Worm (Caenorhabditis elegans) whole organism, L2 larva: Measurements from ENCODE around the gene flp-34.

Experiments
- Y55F3AM.14 ChIP-seq: fragments of 200-800 bp; sonication (Bioruptor generic); optimal IDR thresholded peaks from 2 replicates; lab custom pipeline; 2018; ENCODE audit warnings: mild to moderate bottlenecking, missing genetic modification characterization, missing compliant biosample characterization
- ZK546.5 ChIP-seq: sonication (generic microtip); optimal IDR thresholded peaks from 2 replicates; lab custom pipeline; 2017; ENCODE audit warnings: missing biosample characterization, missing genetic modification characterization
- ceh-16 ChIP-seq: fragments of 150-350 bp; optimal IDR thresholded peaks from 2 replicates; lab custom pipeline; 2014; ENCODE audit warnings: missing biosample characterization, missing genetic modification characterization
- fos-1 ChIP-seq: fragments of 150-350 bp; optimal IDR thresholded peaks from 2 replicates; lab custom pipeline; 2014; ENCODE audit warnings: missing biosample characterization, missing genetic modification characterization
- nhr-10 ChIP-seq: sonication (generic microtip); optimal IDR thresholded peaks from 2 replicates; lab custom pipeline; 2017; ENCODE audit warnings: missing biosample characterization, missing genetic modification characterization
- unc-39 ChIP-seq: fragments of 150-350 bp; optimal IDR thresholded peaks from 2 replicates; lab custom pipeline; 2014; ENCODE audit warnings: missing biosample characterization, missing genetic modification characterization

- no peak for TF ChIP-seq ZK546.5 (tag; lab: Kevin White, UChicago)
- TF ChIP-seq fos-1 (tag; lab: Kevin White, UChicago) = no peak
- TF ChIP-seq Y55F3AM.14 (GFP tag; lab: Kevin White, UChicago) = no peak
- no peak for TF ChIP-seq unc-39 (tag; lab: Kevin White, UChicago)
- no peak for TF ChIP-seq ceh-16 (tag; lab: Kevin White, UChicago)
- no peak for TF ChIP-seq nhr-10 (tag; lab: Kevin White, UChicago)
These were observed 11.7 kb downstream of the flp-34 start for ce11 chrV:1021456-1021855.
